Fruit fly (Drosophila melanogaster): ENCODE data around the gene CG14137.
A peak's percentile ranks its signal among the peaks of the same experiment; 100 is the strongest.

- no peak for TF ChIP-seq Mnt (GFP tag; optimal IDR thresholded peaks at IDR 0.05)
- peak; percentile 19 for TF ChIP-seq CG14711 (tag; optimal IDR thresholded peaks at IDR 0.05)
- no peak for TF ChIP-seq Clk (GFP tag; optimal IDR thresholded peaks at IDR 0.05)
- no peak for TF ChIP-seq cnc (optimal IDR thresholded peaks at IDR 0.05)
- no peak for TF ChIP-seq bab1 (GFP tag; optimal IDR thresholded peaks at IDR 0.05)
- no peak for TF ChIP-seq CG1620 (GFP tag; optimal IDR thresholded peaks at IDR 0.05)
- no peak for TF ChIP-seq CG7101 (tag; optimal IDR thresholded peaks at IDR 0.05)
- no peak for TF ChIP-seq Crg-1 (GFP tag; optimal IDR thresholded peaks at IDR 0.05)
- no peak for TF ChIP-seq ovo (GFP tag; optimal IDR thresholded peaks at IDR 0.05)
- TF ChIP-seq CG5204 (GFP tag; optimal IDR thresholded peaks at IDR 0.05), result no peak
Measured at dm6 chr3L:11551949-11552348, 47.9 kb downstream of the CG14137 start.
